Worm (Caenorhabditis elegans): ENCODE data around the gene nhr-61.

Gene nhr-61

ce11 chrII:14801086-14801531, 17.2 kb downstream of the nhr-61 start (continued):
- TF ChIP-seq dox-1 (GFP tag; IDR thresholded peaks at IDR 0.05) (peak; percentile 53; the same call in 1 of the 2 replicates), madf-6 (GFP tag; IDR thresholded peaks at IDR 0.05) (peak; percentile 83), T26A5.8 (tag; optimal IDR thresholded peaks at IDR 0.05) (no peak), zfh-2 (GFP tag; conservative IDR thresholded peaks at IDR 0.05) (0 out of 2 replicates have a peak, but pooled peaks have one; percentile 31), B0336.3 (GFP tag; IDR thresholded peaks at IDR 0.05) (no peak), ceh-27 (GFP tag; optimal IDR thresholded peaks at IDR 0.05) (peak; percentile 29), ceh-100 (GFP tag; IDR thresholded peaks at IDR 0.05) (no peak), him-1 (tag; optimal IDR thresholded peaks at IDR 0.05) (peak; percentile 49), snpc-1.3 (tag; optimal IDR thresholded peaks at IDR 0.05; ENCODE audit: insufficient read depth) (no peak), hlh-12 (tag; optimal IDR thresholded peaks at IDR 0.05) (no peak), let-526 (GFP tag; IDR thresholded peaks at IDR 0.05) (no peak), die-1 (tag; optimal IDR thresholded peaks at IDR 0.05) (no peak), attf-3 (GFP tag; conservative IDR thresholded peaks at IDR 0.05) (no peak), ekl-4 (GFP tag; IDR thresholded peaks at IDR 0.05) (0 out of 2 replicates have a peak, but pooled peaks have one; percentile 53), dpff-1 (tag; optimal IDR thresholded peaks at IDR 0.05) (no peak), sdz-38 (tag; optimal IDR thresholded peaks at IDR 0.05) (no peak), tlf-1 (GFP tag; optimal IDR thresholded peaks at IDR 0.05) (no peak), nhr-27 (tag; optimal IDR thresholded peaks at IDR 0.05) (no peak), K12H6.12 (tag; optimal IDR thresholded peaks at IDR 0.05) (peak; percentile 30), dpl-1 (GFP tag; optimal IDR thresholded peaks at IDR 0.05) (no peak), tbp1 (GFP tag; optimal IDR thresholded peaks at IDR 0.05) (peak; percentile 78), cebp-1 (GFP tag; IDR thresholded peaks at IDR 0.05) (peak; percentile 68), cebp-1 (tag; optimal IDR thresholded peaks at IDR 0.05) (peak; percentile 85), mcd-1 (GFP tag; IDR thresholded peaks at IDR 0.05) (peak; percentile 85), F57C9.4 (tag; optimal IDR thresholded peaks at IDR 0.05) (no peak), akir-1 (GFP tag; optimal IDR thresholded peaks at IDR 0.05) (no peak), ztf-26 (tag; optimal IDR thresholded peaks at IDR 0.05) (peak; percentile 36), F33H1.4 (GFP tag; IDR thresholded peaks at IDR 0.05) (peak; percentile 88), snpc-3.4 (tag; optimal IDR thresholded peaks at IDR 0.05) (no peak), lin-54 (GFP tag; optimal IDR thresholded peaks at IDR 0.05) (no peak), hmg-1.2 (GFP tag; IDR thresholded peaks at IDR 0.05) (peak; percentile 43; the same call in 1 of the 2 replicates), F22D6.2 (tag; optimal IDR thresholded peaks at IDR 0.05) (no peak), F39B2.1 (GFP tag; IDR thresholded peaks at IDR 0.05) (no peak), athp-1 (tag; optimal IDR thresholded peaks at IDR 0.05) (no peak), ZK185.1 (tag; optimal IDR thresholded peaks at IDR 0.05; ENCODE audit: poor library complexity, severe bottlenecking) (peak; percentile 86), snpc-4 (GFP tag; optimal IDR thresholded peaks at IDR 0.05) (peak; percentile 95), snpc-4 (tag; optimal IDR thresholded peaks at IDR 0.05) (peak; percentile 94 to 98 (median 98)), C06A6.2 (GFP tag; conservative IDR thresholded peaks at IDR 0.05) (0 out of 2 replicates have a peak, but pooled peaks have one; percentile 32), lir-1 (GFP tag; conservative IDR thresholded peaks at IDR 0.05) (no peak), somi-1 (GFP tag; optimal IDR thresholded peaks at IDR 0.05) (no peak), F49E8.2 (tag; optimal IDR thresholded peaks at IDR 0.05; ENCODE audit: insufficient read depth) (no peak), F55B11.4 (tag; optimal IDR thresholded peaks at IDR 0.05; ENCODE audit: borderline replicate concordance, insufficient read depth) (no peak), ztf-6 (GFP tag; IDR thresholded peaks at IDR 0.05) (no peak), nfyb-1 (GFP tag; IDR thresholded peaks at IDR 0.05) (peak; percentile 73), pbrm-1 (GFP tag; IDR thresholded peaks at IDR 0.05) (0 out of 2 replicates have a peak, but pooled peaks have one; percentile 34)
